ENCODE assay signal across 2 fruit fly cellular contexts in the genomic region with DNA sequence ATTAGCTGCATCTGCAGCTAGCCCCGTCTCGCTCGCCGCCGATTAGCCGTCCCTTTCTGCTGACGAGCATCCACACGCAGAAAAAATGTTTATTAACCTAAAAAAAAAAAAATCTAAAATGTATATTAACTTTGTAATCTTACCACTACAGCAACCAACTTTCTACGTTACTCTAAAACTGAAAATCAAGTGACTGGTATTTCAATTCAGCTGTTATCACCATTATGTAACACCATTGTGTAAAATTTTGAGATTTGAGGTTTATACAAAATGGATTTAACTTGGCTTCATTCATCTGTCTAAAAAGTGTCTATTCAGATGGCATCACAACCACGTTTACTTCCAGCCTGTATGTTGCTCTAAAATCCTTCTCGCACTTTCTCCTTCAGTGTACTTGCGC.
TF ChIP-seq lines count a peak whose summit lies in the region.

No protein-coding gene starts in this region.

TF ChIP-seq in whole organism, embryonic, 481 proteins besides CTCF, POLR2A, EP300 and RAD21 (continued from another document and continues in another):
- TF ChIP-seq CG10543 (GFP tag; optimal IDR thresholded peaks at IDR 0.05; lab: Kevin White, UChicago), result no peak
- no peak for TF ChIP-seq CG6813 (GFP tag; optimal IDR thresholded peaks at IDR 0.05; lab: Kevin White, UChicago)
- no peak for TF ChIP-seq wdn (GFP tag; IDR thresholded peaks at IDR 0.05; lab: Robert Waterston, UW)
- no peak for TF ChIP-seq ems (GFP tag; optimal IDR thresholded peaks at IDR 0.05; lab: Kevin White, UChicago)
- TF ChIP-seq Dad (GFP tag; optimal IDR thresholded peaks at IDR 0.05; lab: Kevin White, UChicago), result no peak
- no peak for TF ChIP-seq NC2β (GFP tag; optimal IDR thresholded peaks at IDR 0.05; lab: Kevin White, UChicago)
- TF ChIP-seq Dek (tag; optimal IDR thresholded peaks at IDR 0.05; lab: Kevin White, UChicago), result no peak
- no peak for TF ChIP-seq so (GFP tag; IDR thresholded peaks at IDR 0.05; lab: Robert Waterston, UW)
- no peak for TF ChIP-seq trem (tag; optimal IDR thresholded peaks at IDR 0.05; lab: Kevin White, UChicago)
- no peak for TF ChIP-seq HLH3B (GFP tag; IDR thresholded peaks at IDR 0.05; lab: Robert Waterston, UW)
- no peak for TF ChIP-seq corto (GFP tag; optimal IDR thresholded peaks at IDR 0.05; lab: Kevin White, UChicago)
- no peak for TF ChIP-seq Jarid2 (GFP tag; optimal IDR thresholded peaks at IDR 0.05; lab: Kevin White, UChicago)
- no peak for TF ChIP-seq pros (GFP tag; optimal IDR thresholded peaks at IDR 0.05; lab: Kevin White, UChicago)
- TF ChIP-seq fd3F (GFP tag; optimal IDR thresholded peaks at IDR 0.05; lab: Kevin White, UChicago), result no peak
- no peak for TF ChIP-seq inv (GFP tag; IDR thresholded peaks at IDR 0.05; lab: Robert Waterston, UW; ENCODE audit: partially characterized antibody)
- TF ChIP-seq az2 (GFP tag; optimal IDR thresholded peaks at IDR 0.05; lab: Kevin White, UChicago), result peak; percentile 29
- no peak for TF ChIP-seq CG1233 (GFP tag; optimal IDR thresholded peaks at IDR 0.05; lab: Kevin White, UChicago)
- TF ChIP-seq jigr1 (GFP tag; IDR thresholded peaks at IDR 0.05; lab: Robert Waterston, UW), result no peak
- TF ChIP-seq Fer3 (tag; optimal IDR thresholded peaks at IDR 0.05; lab: Kevin White, UChicago), result no peak
- no peak for TF ChIP-seq Med (GFP tag; lab: Kevin White, UChicago)
- TF ChIP-seq Oli (tag; optimal IDR thresholded peaks at IDR 0.05; lab: Kevin White, UChicago), result no peak
- TF ChIP-seq Nf-YA (GFP tag; IDR thresholded peaks at IDR 0.05; lab: Robert Waterston, UW), result no peak
- no peak for TF ChIP-seq CG10209 (GFP tag; optimal IDR thresholded peaks at IDR 0.05; lab: Kevin White, UChicago)
- TF ChIP-seq bowl (GFP tag; IDR thresholded peaks at IDR 0.05; lab: Robert Waterston, UW), result no peak
- no peak for TF ChIP-seq CG8290 (GFP tag; optimal IDR thresholded peaks at IDR 0.05; lab: Kevin White, UChicago)
- no peak for TF ChIP-seq CG8290 (tag; optimal IDR thresholded peaks at IDR 0.05; lab: Kevin White, UChicago)
- TF ChIP-seq CG3838 (GFP tag; optimal IDR thresholded peaks at IDR 0.05; lab: Kevin White, UChicago), result no peak
- TF ChIP-seq CG17829 (tag; optimal IDR thresholded peaks at IDR 0.05; lab: Kevin White, UChicago), result peak; percentile 4
- no peak for TF ChIP-seq CG1832 (GFP tag; optimal IDR thresholded peaks at IDR 0.05; lab: Kevin White, UChicago)
- TF ChIP-seq Abd-B (GFP tag; optimal IDR thresholded peaks at IDR 0.05; lab: Kevin White, UChicago), result peak; percentile 22
- TF ChIP-seq Rx (GFP tag; IDR thresholded peaks at IDR 0.05; lab: Robert Waterston, UW), result no peak
- no peak for TF ChIP-seq crol (GFP tag; IDR thresholded peaks at IDR 0.05; lab: Robert Waterston, UW)
- no peak for TF ChIP-seq mirr (GFP tag; optimal IDR thresholded peaks at IDR 0.05; lab: Kevin White, UChicago)
- TF ChIP-seq CG2116 (GFP tag; optimal IDR thresholded peaks at IDR 0.05; lab: Kevin White, UChicago), result no peak
- no peak for TF ChIP-seq CG3407 (GFP tag; optimal IDR thresholded peaks at IDR 0.05; lab: Kevin White, UChicago)
- no peak for TF ChIP-seq disco-r (GFP tag; optimal IDR thresholded peaks at IDR 0.05; lab: Kevin White, UChicago)
- no peak for TF ChIP-seq dimm (GFP tag; IDR thresholded peaks at IDR 0.05; lab: Robert Waterston, UW)
- TF ChIP-seq CG15601 (tag; optimal IDR thresholded peaks at IDR 0.05; lab: Kevin White, UChicago), result peak; percentile 2
- no peak for TF ChIP-seq Bteb2 (GFP tag; optimal IDR thresholded peaks at IDR 0.05; lab: Kevin White, UChicago)
- TF ChIP-seq Ets65A (GFP tag; lab: Kevin White, UChicago), result peak; percentile 80
- TF ChIP-seq CG15696 (tag; optimal IDR thresholded peaks at IDR 0.05; lab: Kevin White, UChicago), result no peak
- TF ChIP-seq insv (GFP tag; optimal IDR thresholded peaks at IDR 0.05; lab: Kevin White, UChicago), result no peak
- no peak for TF ChIP-seq cato (GFP tag; optimal IDR thresholded peaks at IDR 0.05; lab: Kevin White, UChicago; ENCODE audit: borderline replicate concordance)
- no peak for TF ChIP-seq ato (GFP tag; IDR thresholded peaks at IDR 0.05; lab: Robert Waterston, UW; ENCODE audit: partially characterized antibody)
- no peak for TF ChIP-seq CG11696 (GFP tag; IDR thresholded peaks at IDR 0.05; lab: Robert Waterston, UW)
- TF ChIP-seq CG32767 (GFP tag; IDR thresholded peaks at IDR 0.05; lab: Robert Waterston, UW), result no peak
- peak in 1 of 2 experiments; percentile 36 for TF ChIP-seq bsh (GFP tag; optimal IDR thresholded peaks at IDR 0.05; lab: Kevin White, UChicago)
- TF ChIP-seq h (optimal IDR thresholded peaks at IDR 0.05; lab: Kevin White, UChicago), result no peak
- TF ChIP-seq prd (optimal IDR thresholded peaks at IDR 0.05; lab: Kevin White, UChicago), result no peak
- TF ChIP-seq prd (GFP tag; IDR thresholded peaks at IDR 0.05; lab: Robert Waterston, UW), result no peak
- TF ChIP-seq CG13287 (GFP tag; IDR thresholded peaks at IDR 0.05; lab: Robert Waterston, UW; ENCODE audit: partially characterized antibody), result no peak
- no peak for TF ChIP-seq pnt (GFP tag; optimal IDR thresholded peaks at IDR 0.05; lab: Kevin White, UChicago)
- no peak for TF ChIP-seq E2f1 (GFP tag; IDR thresholded peaks at IDR 0.05; lab: Robert Waterston, UW)
- TF ChIP-seq otp (GFP tag; IDR thresholded peaks at IDR 0.05; lab: Robert Waterston, UW), result no peak
- no peak for TF ChIP-seq MBD-R2 (GFP tag; IDR thresholded peaks at IDR 0.05; lab: Robert Waterston, UW)
- TF ChIP-seq Dfd (GFP tag; optimal IDR thresholded peaks at IDR 0.05; lab: Kevin White, UChicago), result no peak
- peak; percentile 35 for TF ChIP-seq Sox102F (GFP tag; optimal IDR thresholded peaks at IDR 0.05; lab: Kevin White, UChicago)
- TF ChIP-seq tna (GFP tag; IDR thresholded peaks at IDR 0.05; lab: Robert Waterston, UW; ENCODE audit: partially characterized antibody), result no peak
- no peak for TF ChIP-seq CG12219 (GFP tag; optimal IDR thresholded peaks at IDR 0.05; lab: Kevin White, UChicago)
- TF ChIP-seq CG14860 (GFP tag; IDR thresholded peaks at IDR 0.05; lab: Robert Waterston, UW; ENCODE audit: partially characterized antibody), result no peak
- no peak for TF ChIP-seq CG30020 (tag; optimal IDR thresholded peaks at IDR 0.05; lab: Kevin White, UChicago)
- TF ChIP-seq B-H2 (GFP tag; optimal IDR thresholded peaks at IDR 0.05; lab: Kevin White, UChicago), result no peak
- TF ChIP-seq sisA (GFP tag; IDR thresholded peaks at IDR 0.05; lab: Robert Waterston, UW), result no peak
- no peak for TF ChIP-seq lmd (GFP tag; IDR thresholded peaks at IDR 0.05; lab: Robert Waterston, UW)
- TF ChIP-seq Dip2 (GFP tag; IDR thresholded peaks at IDR 0.05; lab: Robert Waterston, UW), result no peak
- TF ChIP-seq CG10565 (GFP tag; optimal IDR thresholded peaks at IDR 0.05; lab: Kevin White, UChicago), result no peak
- TF ChIP-seq cad (GFP tag; optimal IDR thresholded peaks at IDR 0.05; lab: Kevin White, UChicago), result no peak
- no peak for TF ChIP-seq CG8478 (optimal IDR thresholded peaks at IDR 0.05; lab: Kevin White, UChicago)

TF ChIP-seq in whole organism, prepupa, 60 proteins besides CTCF, POLR2A, EP300 and RAD21 (continued from another document):
- peak; percentile 27 for TF ChIP-seq cyc (GFP tag; optimal IDR thresholded peaks at IDR 0.05; lab: Kevin White, UChicago)
- TF ChIP-seq Eip75B (GFP tag; optimal IDR thresholded peaks at IDR 0.05; lab: Kevin White, UChicago), result peak; percentile 46
- TF ChIP-seq esn (GFP tag; optimal IDR thresholded peaks at IDR 0.05; lab: Kevin White, UChicago), result peak; percentile 48
- peak; percentile 24 for TF ChIP-seq CG6792 (GFP tag; optimal IDR thresholded peaks at IDR 0.05; lab: Kevin White, UChicago)
- TF ChIP-seq CG7368 (GFP tag; optimal IDR thresholded peaks at IDR 0.05; lab: Kevin White, UChicago), result peak; percentile 13
- no peak for TF ChIP-seq dsx (GFP tag; optimal IDR thresholded peaks at IDR 0.05; lab: Kevin White, UChicago; ENCODE audit: poor library complexity, severe bottlenecking)
- TF ChIP-seq CG34406 (GFP tag; optimal IDR thresholded peaks at IDR 0.05; lab: Kevin White, UChicago), result peak; percentile 6
- no peak for TF ChIP-seq CG6854 (GFP tag; optimal IDR thresholded peaks at IDR 0.05; lab: Kevin White, UChicago)
- TF ChIP-seq Ets21C (GFP tag; optimal IDR thresholded peaks at IDR 0.05; lab: Kevin White, UChicago), result peak; percentile 3
- peak; percentile 55 for TF ChIP-seq achi (GFP tag; optimal IDR thresholded peaks at IDR 0.05; lab: Kevin White, UChicago)
- TF ChIP-seq Smox (GFP tag; optimal IDR thresholded peaks at IDR 0.05; lab: Kevin White, UChicago), result peak; percentile 27
- TF ChIP-seq OdsH (GFP tag; optimal IDR thresholded peaks at IDR 0.05; lab: Kevin White, UChicago), result peak; percentile 55
- peak; percentile 15 for TF ChIP-seq spab (GFP tag; optimal IDR thresholded peaks at IDR 0.05; lab: Kevin White, UChicago)
- no peak for TF ChIP-seq CG11294 (GFP tag; IDR thresholded peaks at IDR 0.05; lab: Robert Waterston, UW)
- TF ChIP-seq ss (GFP tag; optimal IDR thresholded peaks at IDR 0.05; lab: Kevin White, UChicago), result peak in 1 of 2 experiments; percentile 4
- TF ChIP-seq vri (GFP tag; optimal IDR thresholded peaks at IDR 0.05; lab: Kevin White, UChicago), result no peak
- no peak for TF ChIP-seq CG16779 (tag; optimal IDR thresholded peaks at IDR 0.05; lab: Kevin White, UChicago)
- no peak for TF ChIP-seq CG6163 (GFP tag; IDR thresholded peaks at IDR 0.05; lab: Robert Waterston, UW)
- peak; percentile 4 for TF ChIP-seq Sox15 (GFP tag; optimal IDR thresholded peaks at IDR 0.05; lab: Kevin White, UChicago)
- peak; percentile 40 for TF ChIP-seq Hr39 (GFP tag; optimal IDR thresholded peaks at IDR 0.05; lab: Kevin White, UChicago)
- no peak for TF ChIP-seq dac (GFP tag; optimal IDR thresholded peaks at IDR 0.05; lab: Kevin White, UChicago)
- TF ChIP-seq Hr4 (GFP tag; optimal IDR thresholded peaks at IDR 0.05; lab: Kevin White, UChicago), result peak; percentile 46
- TF ChIP-seq net (GFP tag; optimal IDR thresholded peaks at IDR 0.05; lab: Kevin White, UChicago), result no peak
- peak; percentile 41 for TF ChIP-seq CG11762 (GFP tag; optimal IDR thresholded peaks at IDR 0.05; lab: Kevin White, UChicago; ENCODE audit: insufficient read depth)
- no peak for TF ChIP-seq Lpt (GFP tag; optimal IDR thresholded peaks at IDR 0.05; lab: Kevin White, UChicago)
- no peak for TF ChIP-seq CG11902 (GFP tag; optimal IDR thresholded peaks at IDR 0.05; lab: Kevin White, UChicago)
- peak; percentile 36 for TF ChIP-seq CG6808 (GFP tag; optimal IDR thresholded peaks at IDR 0.05; lab: Kevin White, UChicago)
- TF ChIP-seq CG15336 (GFP tag; IDR thresholded peaks at IDR 0.05; lab: Robert Waterston, UW), result no peak
- peak; percentile 7 for TF ChIP-seq CG6276 (GFP tag; optimal IDR thresholded peaks at IDR 0.05; lab: Kevin White, UChicago)
TF ChIP-seq in whole organism, prepupa: peak in this region for 36.
